Fruit fly (Drosophila melanogaster) whole organism, embryonic: ENCODE results near the gene CheA75a.

Experiments used
- B-H1 ChIP-seq: fragments of 200-800 bp; sonication (Bioruptor generic); IDR thresholded peaks from 3 replicates; pipeline ENCODE4 v1.3.6; 2022; ENCODE audit warnings: missing biosample characterization, missing genetic modification characterization
- BtbVII ChIP-seq: fragments of 200-800 bp; sonication (Bioruptor generic); optimal IDR thresholded peaks from 3 replicates; lab custom pipeline; 2017; ENCODE audit warnings: missing biosample characterization, mild to moderate bottlenecking, missing genetic modification characterization
- CG1024 ChIP-seq: fragments of 200-800 bp; sonication (Bioruptor generic); IDR thresholded peaks from 2 replicates; pipeline ENCODE4 v1.3.6; 2022; ENCODE audit warnings: missing biosample characterization, missing genetic modification characterization
- CG12299 ChIP-seq: fragments of 200-800 bp; sonication (Bioruptor generic); optimal IDR thresholded peaks from 2 replicates; lab custom pipeline; 2018; ENCODE audit warnings: missing biosample characterization, mild to moderate bottlenecking, missing genetic modification characterization
- CG13287 ChIP-seq: fragments of 200-800 bp; sonication (Bioruptor generic); IDR thresholded peaks from 2 replicates; pipeline ENCODE4 v1.3.6; 2022; ENCODE audit warnings: missing biosample characterization, missing genetic modification characterization; ENCODE audit not compliant: partially characterized antibody
- CG13424 ChIP-seq: fragments of 200-800 bp; sonication (Bioruptor generic); optimal IDR thresholded peaks from 2 replicates; lab custom pipeline; 2019; ENCODE audit warnings: missing biosample characterization, mild to moderate bottlenecking, missing genetic modification characterization, moderate library complexity
- CG1602 ChIP-seq: fragments of 200-800 bp; sonication (Bioruptor generic); optimal IDR thresholded peaks from 3 replicates; lab custom pipeline; 2016; ENCODE audit warnings: missing biosample characterization, missing genetic modification characterization
- CG1647 ChIP-seq: fragments of 200-800 bp; sonication (Bioruptor generic); optimal IDR thresholded peaks from 3 replicates; lab custom pipeline; 2016; ENCODE audit warnings: missing biosample characterization, missing genetic modification characterization
- CG17802 ChIP-seq: fragments of 200-800 bp; sonication (Bioruptor generic); optimal IDR thresholded peaks from 2 replicates; lab custom pipeline; 2018; ENCODE audit warnings: missing biosample characterization, mild to moderate bottlenecking, missing genetic modification characterization, moderate library complexity
- CG18764 ChIP-seq: fragments of 200-800 bp; sonication (Bioruptor generic); optimal IDR thresholded peaks from 3 replicates; lab custom pipeline; 2016; ENCODE audit warnings: missing biosample characterization, missing genetic modification characterization
- CG30020 ChIP-seq: fragments of 200-800 bp; optimal IDR thresholded peaks from 2 replicates; lab custom pipeline; 2019; ENCODE audit warnings: missing biosample characterization, mild to moderate bottlenecking, missing genetic modification characterization, moderate library complexity
- CG30403 ChIP-seq: fragments of 200-800 bp; sonication (Bioruptor generic); optimal IDR thresholded peaks from 3 replicates; lab custom pipeline; 2016; ENCODE audit warnings: missing biosample characterization, missing genetic modification characterization
- CG31441 ChIP-seq: fragments of 200-800 bp; sonication (Bioruptor generic); IDR thresholded peaks from 2 replicates; pipeline ENCODE4 v1.3.6; 2022; ENCODE audit warnings: missing biosample characterization, missing genetic modification characterization
- CG33213 ChIP-seq: fragments of 200-800 bp; sonication (Bioruptor generic); optimal IDR thresholded peaks from 3 replicates; lab custom pipeline; 2016; ENCODE audit warnings: missing biosample characterization, missing genetic modification characterization
- CG3726 ChIP-seq: fragments of 200-800 bp; sonication (Bioruptor generic); IDR thresholded peaks from 3 replicates; pipeline ENCODE4, ENCODE4 v1.3.6; 2022; ENCODE audit warnings: missing biosample characterization, missing genetic modification characterization
- CG43689 ChIP-seq: fragments of 200-800 bp; sonication (Bioruptor generic); IDR thresholded peaks from 2 replicates; pipeline ENCODE4 v1.3.6; 2022; ENCODE audit warnings: missing biosample characterization, missing genetic modification characterization
- CG6272 ChIP-seq: fragments of 200-800 bp; sonication (Bioruptor generic); IDR thresholded peaks from 2 replicates; pipeline ENCODE4 v1.3.6; 2022; ENCODE audit warnings: missing biosample characterization, missing genetic modification characterization
- CG7271 ChIP-seq: fragments of 200-800 bp; sonication (Bioruptor generic); optimal IDR thresholded peaks from 2 replicates; lab custom pipeline; 2018; ENCODE audit warnings: missing biosample characterization, mild to moderate bottlenecking, missing genetic modification characterization, moderate library complexity
- CG7839 ChIP-seq: fragments of 200-800 bp; sonication (Bioruptor generic); optimal IDR thresholded peaks from 3 replicates; lab custom pipeline; 2018; ENCODE audit warnings: missing biosample characterization, mild to moderate bottlenecking, missing genetic modification characterization, moderate library complexity
- CG7963 ChIP-seq: fragments of 200-800 bp; sonication (Bioruptor generic); IDR thresholded peaks from 3 replicates; pipeline ENCODE4 v1.3.6; 2022; ENCODE audit warnings: missing biosample characterization, missing genetic modification characterization; ENCODE audit not compliant: partially characterized antibody
- CG8388 ChIP-seq: fragments of 200-800 bp; sonication (Bioruptor generic); optimal IDR thresholded peaks from 2 replicates; lab custom pipeline; 2019; ENCODE audit warnings: missing biosample characterization, mild to moderate bottlenecking, missing genetic modification characterization, moderate library complexity
- CG9876 ChIP-seq: fragments of 200-800 bp; sonication (Bioruptor generic); optimal IDR thresholded peaks from 2 replicates; lab custom pipeline; 2016; ENCODE audit warnings: missing biosample characterization, missing genetic modification characterization
- CG9932 ChIP-seq: fragments of 200-800 bp; sonication (Bioruptor generic); IDR thresholded peaks from 2 replicates; pipeline ENCODE4 v1.3.6; 2022; ENCODE audit warnings: missing biosample characterization, missing genetic modification characterization
- Camta ChIP-seq: fragments of 200-800 bp; sonication (Bioruptor generic); optimal IDR thresholded peaks from 2 replicates; lab custom pipeline; 2016; ENCODE audit warnings: missing biosample characterization, missing genetic modification characterization
- HLHmδ ChIP-seq: fragments of 200-800 bp; sonication (Bioruptor generic); optimal IDR thresholded peaks from 2 replicates; lab custom pipeline; 2018; ENCODE audit warnings: missing biosample characterization, mild to moderate bottlenecking, missing genetic modification characterization, moderate library complexity
- Hmx ChIP-seq: fragments of 200-800 bp; sonication (Bioruptor generic); optimal IDR thresholded peaks from 2 replicates; lab custom pipeline; 2016; ENCODE audit warnings: missing biosample characterization, missing genetic modification characterization
- Kr ChIP-seq: fragments of 200-800 bp; sonication (Bioruptor generic); optimal IDR thresholded peaks from 2 replicates; lab custom pipeline; 2017; ENCODE audit warnings: missing biosample characterization, mild to moderate bottlenecking, missing genetic modification characterization
- MESR4 ChIP-seq: fragments of 200-800 bp; sonication (Bioruptor generic); optimal IDR thresholded peaks from 2 replicates; lab custom pipeline; 2018; ENCODE audit warnings: missing biosample characterization, mild to moderate bottlenecking, missing genetic modification characterization, moderate library complexity
- Scr ChIP-seq: fragments of 200-800 bp; sonication (Bioruptor generic); IDR thresholded peaks from 2 replicates; pipeline ENCODE4 v1.3.6; 2022; ENCODE audit warnings: missing biosample characterization, missing genetic modification characterization; ENCODE audit not compliant: partially characterized antibody
- abd-A ChIP-seq: fragments of 200-800 bp; sonication (Bioruptor generic); optimal IDR thresholded peaks from 3 replicates; lab custom pipeline; 2019; ENCODE audit warnings: missing biosample characterization, mild to moderate bottlenecking, missing genetic modification characterization, moderate library complexity
- amos ChIP-seq: fragments of 200-800 bp; sonication (Bioruptor generic); IDR thresholded peaks from 2 replicates; pipeline ENCODE4 v1.3.6; 2022; ENCODE audit warnings: missing biosample characterization, missing genetic modification characterization; ENCODE audit not compliant: partially characterized antibody
- aop ChIP-seq: fragments of 200-800 bp; sonication (Bioruptor generic); IDR thresholded peaks from 2 replicates; pipeline ENCODE4 v1.3.6; 2022; ENCODE audit warnings: missing biosample characterization, missing genetic modification characterization
- bab2 ChIP-seq: fragments of 200-800 bp; sonication (Bioruptor generic); optimal IDR thresholded peaks from 2 replicates; lab custom pipeline; 2016; ENCODE audit warnings: missing biosample characterization, missing genetic modification characterization
- cg ChIP-seq: fragments of 200-800 bp; sonication (Bioruptor generic); optimal IDR thresholded peaks from 3 replicates; lab custom pipeline; 2019; ENCODE audit warnings: missing biosample characterization, mild to moderate bottlenecking, missing genetic modification characterization, moderate library complexity
- crp ChIP-seq, 2 experiments: fragments of 200-800 bp; sonication (Bioruptor generic); optimal IDR thresholded peaks; 2 replicates in 1 of 2; 3 replicates in 1 of 2; lab custom pipeline; 2017; ENCODE audit warnings: missing biosample characterization in 2 of 2, missing genetic modification characterization in 2 of 2, mild to moderate bottlenecking in 1 of 2, moderate library complexity in 1 of 2
- fd102C ChIP-seq: fragments of 200-800 bp; sonication (Bioruptor generic); optimal IDR thresholded peaks from 2 replicates; lab custom pipeline; 2018; ENCODE audit warnings: missing biosample characterization, mild to moderate bottlenecking, missing genetic modification characterization, moderate library complexity
- ftz-f1 ChIP-seq: fragments of 200-800 bp; sonication (Bioruptor generic); optimal IDR thresholded peaks from 2 replicates; lab custom pipeline; 2016; ENCODE audit warnings: missing biosample characterization, missing genetic modification characterization
- fu2 ChIP-seq: fragments of 200-800 bp; sonication (Bioruptor generic); optimal IDR thresholded peaks from 2 replicates; lab custom pipeline; 2016; ENCODE audit warnings: missing biosample characterization, missing genetic modification characterization
- gfzf ChIP-seq: fragments of 200-800 bp; sonication (Bioruptor generic); optimal IDR thresholded peaks from 2 replicates; lab custom pipeline; 2016; ENCODE audit warnings: missing biosample characterization, mild to moderate bottlenecking, missing genetic modification characterization, moderate library complexity
- gro ChIP-seq: fragments of 200-800 bp; sonication (Bioruptor generic); optimal IDR thresholded peaks from 2 replicates; lab custom pipeline; 2016; ENCODE audit warnings: missing biosample characterization, missing genetic modification characterization
- gt ChIP-seq: fragments of 200-800 bp; sonication (Bioruptor generic); IDR thresholded peaks from 2 replicates; pipeline ENCODE4 v1.3.6; 2022; ENCODE audit warnings: missing biosample characterization, missing genetic modification characterization
- lola ChIP-seq, 3 experiments: fragments of >200 bp in 2 of 3; fragments of 200-800 bp in 1 of 3; sonication (Bioruptor generic) in 1 of 3; optimal IDR thresholded peaks; 2 replicates each; lab custom pipeline; 2017 to 2019; ENCODE audit warnings: missing biosample characterization in 3 of 3, missing genetic modification characterization in 3 of 3, mild to moderate bottlenecking in 1 of 3, moderate library complexity in 1 of 3
- mld ChIP-seq: fragments of 200-800 bp; sonication (Bioruptor generic); IDR thresholded peaks from 3 replicates; pipeline ENCODE4 v1.3.6; 2022; ENCODE audit warnings: missing biosample characterization, missing genetic modification characterization; ENCODE audit not compliant: partially characterized antibody
- nerfin-2 ChIP-seq: fragments of 200-800 bp; sonication (Bioruptor generic); IDR thresholded peaks from 2 replicates; pipeline ENCODE4 v1.3.6; 2022; ENCODE audit warnings: missing biosample characterization, missing genetic modification characterization; ENCODE audit not compliant: partially characterized antibody
- pfk ChIP-seq: fragments of 200-800 bp; sonication (Bioruptor generic); optimal IDR thresholded peaks from 2 replicates; lab custom pipeline; 2018; ENCODE audit warnings: missing biosample characterization, mild to moderate bottlenecking, missing genetic modification characterization, moderate library complexity
- rib ChIP-seq: fragments of 200-800 bp; sonication (Bioruptor generic); IDR thresholded peaks from 2 replicates; pipeline ENCODE4 v1.3.6; 2022; ENCODE audit warnings: missing biosample characterization, missing genetic modification characterization
- trh ChIP-seq: fragments of 200-800 bp; sonication (Bioruptor generic); optimal IDR thresholded peaks from 2 replicates; lab custom pipeline; 2016; ENCODE audit warnings: missing biosample characterization, missing genetic modification characterization
- unc-4 ChIP-seq: fragments of 200-800 bp; sonication (Bioruptor generic); IDR thresholded peaks from 2 replicates; pipeline ENCODE4 v1.3.6; 2022; ENCODE audit warnings: missing biosample characterization, missing genetic modification characterization; ENCODE audit not compliant: partially characterized antibody
- vvl ChIP-seq: fragments of 200-800 bp; sonication (Bioruptor generic); IDR thresholded peaks from 2 replicates; pipeline ENCODE4 v1.3.6; 2022; ENCODE audit warnings: missing biosample characterization, missing genetic modification characterization
- wdn ChIP-seq: fragments of 200-800 bp; sonication (Bioruptor generic); IDR thresholded peaks from 2 replicates; pipeline ENCODE4 v1.3.6; 2022; ENCODE audit warnings: missing biosample characterization, missing genetic modification characterization

The CheA75a gene

dm6 chr3L:18281236-18281635 is 29.3 kb downstream of the CheA75a start (continued):
- TF ChIP-seq CG30020 (tag; lab: Kevin White, UChicago) = peak; percentile 78
- no peak for TF ChIP-seq unc-4 (GFP tag; lab: Robert Waterston, UW)
- TF ChIP-seq Hmx (GFP tag; lab: Kevin White, UChicago) = peak; percentile 39
- peak; percentile 78 for TF ChIP-seq fd102C (GFP tag; lab: Kevin White, UChicago)
- no peak for TF ChIP-seq CG6272 (GFP tag; lab: Robert Waterston, UW)
- TF ChIP-seq abd-A = no peak
- peak; percentile 79 for TF ChIP-seq CG1024
- no peak for TF ChIP-seq wdn (GFP tag; lab: Robert Waterston, UW)
- TF ChIP-seq Kr (GFP tag; lab: Kevin White, UChicago) = peak; percentile 95
- TF ChIP-seq CG1602 = peak; percentile 93
- TF ChIP-seq mld (GFP tag; lab: Robert Waterston, UW) = no peak
- TF ChIP-seq crp (GFP tag; optimal IDR thresholded peaks at IDR 0.05; lab: Kevin White, UChicago) = peak in 1 of 2 experiments; percentile 37
- peak; percentile 43 for TF ChIP-seq fu2
- peak; percentile 92 for TF ChIP-seq CG31441 (GFP tag; lab: Robert Waterston, UW)
- TF ChIP-seq CG18764 (GFP tag; lab: Kevin White, UChicago) = peak; percentile 74
- TF ChIP-seq MESR4 (GFP tag; lab: Kevin White, UChicago) = peak; percentile 37
- peak; percentile 36; the same call in 1 of the 2 replicates for TF ChIP-seq rib
- peak; percentile 91 for TF ChIP-seq CG13424 (tag; lab: Kevin White, UChicago)
- peak; percentile 91 for TF ChIP-seq Camta (GFP tag; lab: Kevin White, UChicago)
- peak; percentile 61 for TF ChIP-seq CG17802
- TF ChIP-seq aop (GFP tag; lab: Robert Waterston, UW) = peak; percentile 75; the same call in 1 of the 2 replicates
- peak; percentile 57 for TF ChIP-seq BtbVII (GFP tag; lab: Kevin White, UChicago)
- peak; percentile 96 for TF ChIP-seq vvl
- peak; percentile 9 for TF ChIP-seq CG7271 (tag; lab: Kevin White, UChicago)
- no peak for TF ChIP-seq ftz-f1 (GFP tag; lab: Kevin White, UChicago)
- no peak for TF ChIP-seq nerfin-2 (GFP tag; lab: Robert Waterston, UW)
- peak; percentile 40 for TF ChIP-seq cg
- peak; percentile 62 for TF ChIP-seq CG43689 (GFP tag; lab: Robert Waterston, UW)
- TF ChIP-seq lola (GFP tag; optimal IDR thresholded peaks at IDR 0.05; lab: Kevin White, UChicago) = peak in 1 of 3 experiments; percentile 98
- TF ChIP-seq CG9932 = no peak
- TF ChIP-seq CG9876 (GFP tag; lab: Kevin White, UChicago) = peak; percentile 53
- peak; percentile 89 for TF ChIP-seq CG30403 (GFP tag; lab: Kevin White, UChicago)
- peak; percentile 88 for TF ChIP-seq bab2 (GFP tag; lab: Kevin White, UChicago)
- peak; percentile 88 for TF ChIP-seq CG33213 (GFP tag; lab: Kevin White, UChicago)
- TF ChIP-seq CG1647 (GFP tag; lab: Kevin White, UChicago) = peak; percentile 82
- no peak for TF ChIP-seq amos
- no peak for TF ChIP-seq HLHmδ (GFP tag; lab: Kevin White, UChicago)
- no peak for TF ChIP-seq gro (GFP tag; lab: Kevin White, UChicago)
- TF ChIP-seq Scr = no peak
- peak; percentile 93 for TF ChIP-seq CG8388 (GFP tag; lab: Kevin White, UChicago)
- no peak for TF ChIP-seq pfk (GFP tag; lab: Kevin White, UChicago)
- TF ChIP-seq gt (GFP tag; lab: Robert Waterston, UW) = peak; percentile 60; the same call in 1 of the 2 replicates
- TF ChIP-seq CG13287 (GFP tag; lab: Robert Waterston, UW) = no peak
- no peak for TF ChIP-seq CG7963 (GFP tag; lab: Robert Waterston, UW)
- TF ChIP-seq trh (GFP tag; lab: Kevin White, UChicago) = peak; percentile 69
- peak; percentile 70 for TF ChIP-seq B-H1 (GFP tag; lab: Robert Waterston, UW)
- peak; percentile 10 for TF ChIP-seq gfzf (GFP tag; lab: Kevin White, UChicago)
- TF ChIP-seq CG7839 = peak; percentile 92
- TF ChIP-seq CG3726 (GFP tag; lab: Robert Waterston, UW) = peak; percentile 80; the same call in 2 of the 3 replicates
- TF ChIP-seq CG12299 (tag; lab: Kevin White, UChicago) = peak; percentile 79
